Fruit fly (Drosophila melanogaster) whole organism, embryonic: Measurements from ENCODE around the gene CG7601.

Experiments
- Atf-2 ChIP-seq: fragments of 200-800 bp; sonication (Bioruptor generic); optimal IDR thresholded peaks from 2 replicates; lab custom pipeline; 2016; ENCODE audit warnings: missing biosample characterization, missing genetic modification characterization
- B-H1 ChIP-seq: fragments of 200-800 bp; sonication (Bioruptor generic); IDR thresholded peaks from 3 replicates; pipeline ENCODE4 v1.3.6; 2022; ENCODE audit warnings: missing biosample characterization, missing genetic modification characterization
- Blimp-1 ChIP-seq: fragments of 200-800 bp; sonication (Bioruptor generic); optimal IDR thresholded peaks from 3 replicates; lab custom pipeline; 2018; ENCODE audit warnings: missing biosample characterization, missing genetic modification characterization, mild to moderate bottlenecking, moderate library complexity, missing genetic modification reagents
- CG11504 ChIP-seq: fragments of 200-800 bp; sonication (Bioruptor generic); optimal IDR thresholded peaks from 3 replicates; lab custom pipeline; 2019; ENCODE audit warnings: missing biosample characterization, mild to moderate bottlenecking, missing genetic modification characterization, moderate library complexity
- CG12071 ChIP-seq: fragments of 200-800 bp; sonication (Bioruptor generic); optimal IDR thresholded peaks from 3 replicates; lab custom pipeline; 2018; ENCODE audit warnings: missing biosample characterization, mild to moderate bottlenecking, missing genetic modification characterization
- CG12104 ChIP-seq: fragments of 200-800 bp; sonication (Bioruptor generic); optimal IDR thresholded peaks from 3 replicates; lab custom pipeline; 2016; ENCODE audit warnings: missing biosample characterization, missing genetic modification characterization
- CG12155 ChIP-seq: fragments of 200-800 bp; sonication (Bioruptor generic); optimal IDR thresholded peaks from 3 replicates; lab custom pipeline; 2016; ENCODE audit warnings: missing biosample characterization, missing genetic modification characterization
- CG12942 ChIP-seq: fragments of 200-800 bp; sonication (Bioruptor generic); optimal IDR thresholded peaks from 3 replicates; lab custom pipeline; 2016; ENCODE audit warnings: missing biosample characterization, missing genetic modification characterization
- CG13123 ChIP-seq: fragments of 200-800 bp; sonication (Bioruptor generic); optimal IDR thresholded peaks from 2 replicates; lab custom pipeline; 2016; ENCODE audit warnings: missing biosample characterization, missing genetic modification characterization
- CG13624 ChIP-seq: fragments of 200-800 bp; sonication (Bioruptor generic); optimal IDR thresholded peaks from 2 replicates; lab custom pipeline; 2016; ENCODE audit warnings: missing biosample characterization, missing genetic modification characterization
- CG13894 ChIP-seq: fragments of 200-800 bp; sonication (Bioruptor generic); optimal IDR thresholded peaks from 3 replicates; lab custom pipeline; 2018; ENCODE audit warnings: missing biosample characterization, mild to moderate bottlenecking, missing genetic modification characterization, moderate library complexity
- CG1602 ChIP-seq: fragments of 200-800 bp; sonication (Bioruptor generic); optimal IDR thresholded peaks from 3 replicates; lab custom pipeline; 2016; ENCODE audit warnings: missing biosample characterization, missing genetic modification characterization
- CG16779 ChIP-seq: fragments of 200-800 bp; sonication (Bioruptor generic); IDR thresholded peaks from 2 replicates; pipeline ENCODE4 v1.3.6; 2022; ENCODE audit warnings: missing biosample characterization, missing genetic modification characterization
- CG17359 ChIP-seq: fragments of 200-800 bp; sonication (Bioruptor generic); optimal IDR thresholded peaks from 3 replicates; lab custom pipeline; 2018; ENCODE audit warnings: missing biosample characterization, mild to moderate bottlenecking, missing genetic modification characterization, moderate library complexity
- CG17802 ChIP-seq: fragments of 200-800 bp; sonication (Bioruptor generic); optimal IDR thresholded peaks from 2 replicates; lab custom pipeline; 2018; ENCODE audit warnings: missing biosample characterization, mild to moderate bottlenecking, missing genetic modification characterization, moderate library complexity
- CG18262 ChIP-seq: fragments of 200-800 bp; optimal IDR thresholded peaks from 3 replicates; lab custom pipeline; 2019; ENCODE audit warnings: missing biosample characterization, mild to moderate bottlenecking, missing genetic modification characterization, moderate library complexity
- CG2199 ChIP-seq: fragments of 200-800 bp; sonication (Bioruptor generic); IDR thresholded peaks from 3 replicates; pipeline ENCODE4 v1.3.6; 2022; ENCODE audit warnings: missing biosample characterization, missing genetic modification characterization
- CG32767 ChIP-seq: fragments of 200-800 bp; sonication (Bioruptor generic); IDR thresholded peaks from 2 replicates; pipeline ENCODE4 v1.3.6; 2022; ENCODE audit warnings: missing biosample characterization, missing genetic modification characterization
- CG3281 ChIP-seq: fragments of 200-800 bp; sonication (Bioruptor generic); optimal IDR thresholded peaks from 3 replicates; lab custom pipeline; 2017; ENCODE audit warnings: missing biosample characterization, mild to moderate bottlenecking, missing genetic modification characterization
- CG3847 ChIP-seq: fragments of 200-800 bp; sonication (Bioruptor generic); IDR thresholded peaks from 2 replicates; pipeline ENCODE4 v1.3.6; 2022; ENCODE audit warnings: missing biosample characterization, missing genetic modification characterization
- CG4707 ChIP-seq: fragments of 200-800 bp; sonication (Bioruptor generic); optimal IDR thresholded peaks from 2 replicates; lab custom pipeline; 2018; ENCODE audit warnings: missing biosample characterization, mild to moderate bottlenecking, missing genetic modification characterization, moderate library complexity
- CG6654 ChIP-seq: fragments of 200-800 bp; sonication (Bioruptor generic); optimal IDR thresholded peaks from 2 replicates; lab custom pipeline; 2017; ENCODE audit warnings: missing biosample characterization, mild to moderate bottlenecking, missing genetic modification characterization
- CG6765 ChIP-seq: fragments of 200-800 bp; sonication (Bioruptor generic); optimal IDR thresholded peaks from 3 replicates; lab custom pipeline; 2017; ENCODE audit warnings: missing biosample characterization, mild to moderate bottlenecking, missing genetic modification characterization
- CG8944 ChIP-seq: fragments of 200-800 bp; sonication (Bioruptor generic); optimal IDR thresholded peaks from 3 replicates; lab custom pipeline; 2016; ENCODE audit warnings: missing biosample characterization, missing genetic modification characterization
- CG9932 ChIP-seq: fragments of 200-800 bp; sonication (Bioruptor generic); IDR thresholded peaks from 2 replicates; pipeline ENCODE4 v1.3.6; 2022; ENCODE audit warnings: missing biosample characterization, missing genetic modification characterization
- Doc3 ChIP-seq: fragments of 200-800 bp; sonication (Bioruptor generic); IDR thresholded peaks from 3 replicates; pipeline ENCODE4 v1.3.6; 2022; ENCODE audit warnings: missing biosample characterization, missing genetic modification characterization; ENCODE audit not compliant: partially characterized antibody
- Jarid2 ChIP-seq: fragments of 200-800 bp; sonication (Bioruptor generic); optimal IDR thresholded peaks from 3 replicates; lab custom pipeline; 2017; ENCODE audit warnings: mild to moderate bottlenecking, missing biosample characterization, missing genetic modification reagents, missing genetic modification characterization
- Lpt ChIP-seq: fragments of >200 bp; optimal IDR thresholded peaks from 2 replicates; lab custom pipeline; 2018; ENCODE audit warnings: missing biosample characterization, missing genetic modification characterization
- MTF-1 ChIP-seq: fragments of 200-800 bp; sonication (Bioruptor generic); optimal IDR thresholded peaks from 2 replicates; lab custom pipeline; 2018; ENCODE audit warnings: missing biosample characterization, mild to moderate bottlenecking, missing genetic modification characterization, borderline replicate concordance
- Mrtf ChIP-seq: fragments of 200-800 bp; sonication (Bioruptor generic); IDR thresholded peaks from 3 replicates; pipeline ENCODE4 v1.3.6; 2022; ENCODE audit warnings: missing biosample characterization, missing genetic modification characterization
- Oli ChIP-seq: fragments of 200-800 bp; sonication (Bioruptor generic); optimal IDR thresholded peaks from 2 replicates; lab custom pipeline; 2018; ENCODE audit warnings: missing biosample characterization, mild to moderate bottlenecking, missing genetic modification characterization, moderate library complexity
- Rfx ChIP-seq: fragments of 200-800 bp; sonication (Bioruptor generic); IDR thresholded peaks from 2 replicates; pipeline ENCODE4 v1.3.6; 2022; ENCODE audit warnings: missing biosample characterization, missing genetic modification characterization
- Six4 ChIP-seq: fragments of 200-800 bp; sonication (Bioruptor generic); optimal IDR thresholded peaks from 2 replicates; lab custom pipeline; 2016; ENCODE audit warnings: missing biosample characterization, missing genetic modification characterization
- Usf ChIP-seq: fragments of 200-800 bp; sonication (Bioruptor generic); optimal IDR thresholded peaks from 2 replicates; lab custom pipeline; 2017; ENCODE audit warnings: missing genotype, missing biosample characterization, missing genetic modification characterization
- amos ChIP-seq: fragments of 200-800 bp; sonication (Bioruptor generic); IDR thresholded peaks from 2 replicates; pipeline ENCODE4 v1.3.6; 2022; ENCODE audit warnings: missing biosample characterization, missing genetic modification characterization; ENCODE audit not compliant: partially characterized antibody
- cas ChIP-seq: fragments of 200-800 bp; sonication (Bioruptor generic); IDR thresholded peaks from 2 replicates; pipeline ENCODE4 v1.3.6; 2022; ENCODE audit warnings: missing biosample characterization, missing genetic modification characterization
- dmrt99B ChIP-seq: fragments of 200-800 bp; sonication (Bioruptor generic); optimal IDR thresholded peaks from 2 replicates; lab custom pipeline; 2018; ENCODE audit warnings: missing biosample characterization, mild to moderate bottlenecking, missing genetic modification characterization, moderate library complexity
- dysf ChIP-seq: fragments of 200-800 bp; sonication (Bioruptor generic); IDR thresholded peaks from 3 replicates; pipeline ENCODE4 v1.3.6; 2022; ENCODE audit warnings: missing biosample characterization, missing genetic modification characterization
- gro ChIP-seq: fragments of 200-800 bp; sonication (Bioruptor generic); optimal IDR thresholded peaks from 2 replicates; lab custom pipeline; 2016; ENCODE audit warnings: missing biosample characterization, missing genetic modification characterization
- gt ChIP-seq: fragments of 200-800 bp; sonication (Bioruptor generic); IDR thresholded peaks from 2 replicates; pipeline ENCODE4 v1.3.6; 2022; ENCODE audit warnings: missing biosample characterization, missing genetic modification characterization
- ham ChIP-seq: fragments of 200-800 bp; sonication (Bioruptor generic); IDR thresholded peaks from 2 replicates; pipeline ENCODE4 v1.3.6; 2022; ENCODE audit warnings: missing biosample characterization, missing genetic modification characterization
- jigr1 ChIP-seq: fragments of 200-800 bp; sonication (Bioruptor generic); IDR thresholded peaks from 3 replicates; pipeline ENCODE4 v1.3.6; 2022; ENCODE audit warnings: missing biosample characterization, missing genetic modification characterization
- pum ChIP-seq: fragments of 200-800 bp; sonication (Bioruptor generic); optimal IDR thresholded peaks from 2 replicates; lab custom pipeline; 2016; ENCODE audit warnings: missing biosample characterization, missing genetic modification characterization
- pzg ChIP-seq: fragments of 200-800 bp; sonication (Bioruptor generic); optimal IDR thresholded peaks from 3 replicates; lab custom pipeline; 2018; ENCODE audit warnings: missing biosample characterization, mild to moderate bottlenecking, missing genetic modification characterization, moderate library complexity
- ranshi ChIP-seq: fragments of 200-800 bp; sonication (Bioruptor generic); IDR thresholded peaks from 2 replicates; pipeline ENCODE4 v1.3.6; 2022; ENCODE audit warnings: missing biosample characterization, missing genetic modification characterization
- sd ChIP-seq: fragments of 200-800 bp; sonication (Bioruptor generic); optimal IDR thresholded peaks from 3 replicates; lab custom pipeline; 2018; ENCODE audit warnings: missing biosample characterization, mild to moderate bottlenecking, missing genetic modification characterization, moderate library complexity
- sob ChIP-seq: fragments of 200-800 bp; sonication (Bioruptor generic); IDR thresholded peaks from 2 replicates; pipeline ENCODE4 v1.3.6; 2022; ENCODE audit warnings: missing biosample characterization, missing genetic modification characterization
- tll ChIP-seq, 2 experiments: fragments of 200-800 bp in 1 of 2; fragments of >200 bp in 1 of 2; sonication (Bioruptor generic) in 1 of 2; optimal IDR thresholded peaks; 2 replicates each; lab custom pipeline; 2017 to 2019; ENCODE audit warnings: missing biosample characterization in 2 of 2, missing genetic modification characterization in 2 of 2, mild to moderate bottlenecking in 1 of 2, moderate library complexity in 1 of 2
- tna ChIP-seq: fragments of 200-800 bp; sonication (Bioruptor generic); IDR thresholded peaks from 2 replicates; pipeline ENCODE4 v1.3.6; 2022; ENCODE audit warnings: missing biosample characterization, missing genetic modification characterization; ENCODE audit not compliant: partially characterized antibody
- trh ChIP-seq: fragments of 200-800 bp; sonication (Bioruptor generic); optimal IDR thresholded peaks from 2 replicates; lab custom pipeline; 2016; ENCODE audit warnings: missing biosample characterization, missing genetic modification characterization
- unpg ChIP-seq: fragments of 200-800 bp; sonication (Bioruptor generic); optimal IDR thresholded peaks from 3 replicates; lab custom pipeline; 2018; ENCODE audit warnings: missing biosample characterization, mild to moderate bottlenecking, missing genetic modification characterization, moderate library complexity

The CG7601 gene

dm6 chr3R:29736678-29737093, at the start of gene CG7601, which contains the start of gene CIA30 (continued):
- peak; percentile 100 for TF ChIP-seq cas (GFP tag; lab: Robert Waterston, UW)
- peak; percentile 95 for TF ChIP-seq Blimp-1 (GFP tag; lab: Kevin White, UChicago)
- peak; percentile 99 for TF ChIP-seq Six4 (GFP tag; lab: Kevin White, UChicago)
- peak; percentile 93 for TF ChIP-seq Usf (GFP tag; lab: Kevin White, UChicago)
- TF ChIP-seq Atf-2 (GFP tag; lab: Kevin White, UChicago): peak; percentile 98
- TF ChIP-seq jigr1 (GFP tag; lab: Robert Waterston, UW): peak; percentile 100
- peak; percentile 100 for TF ChIP-seq CG13624 (GFP tag; lab: Kevin White, UChicago)
- TF ChIP-seq CG17802 (tag; lab: Kevin White, UChicago): peak; percentile 91
- peak; percentile 99 for TF ChIP-seq ham
- peak; percentile 7 to 41 for TF ChIP-seq tll (GFP tag; optimal IDR thresholded peaks at IDR 0.05; lab: Kevin White, UChicago)
- peak; percentile 100 for TF ChIP-seq CG16779
- TF ChIP-seq gro (GFP tag; lab: Kevin White, UChicago): peak; percentile 99
- peak; percentile 99 for TF ChIP-seq CG8944 (GFP tag; lab: Kevin White, UChicago)
- TF ChIP-seq CG12155: peak; percentile 96
- peak; percentile 84 for TF ChIP-seq CG4707 (GFP tag; lab: Kevin White, UChicago)
- no peak; the same call in 1 of the 2 replicates for TF ChIP-seq amos (GFP tag; lab: Robert Waterston, UW)
- TF ChIP-seq CG9932 (GFP tag; lab: Robert Waterston, UW): peak; percentile 100
- TF ChIP-seq CG2199 (GFP tag; lab: Robert Waterston, UW): peak; percentile 100
- TF ChIP-seq CG12071 (GFP tag; lab: Kevin White, UChicago): peak; percentile 98
- no peak for TF ChIP-seq Doc3 (GFP tag; lab: Robert Waterston, UW)
- peak; percentile 96 for TF ChIP-seq Oli (tag; lab: Kevin White, UChicago)
- peak; percentile 92 for TF ChIP-seq CG6654
- TF ChIP-seq CG3847: peak; percentile 100
- peak; percentile 99 for TF ChIP-seq CG32767
- peak; percentile 100 for TF ChIP-seq dysf (GFP tag; lab: Robert Waterston, UW)
- TF ChIP-seq CG13123 (GFP tag; lab: Kevin White, UChicago): peak; percentile 94
- TF ChIP-seq sd (tag; lab: Kevin White, UChicago): no peak
- peak; percentile 100 for TF ChIP-seq B-H1 (GFP tag; lab: Robert Waterston, UW)
- TF ChIP-seq pzg: peak; percentile 73
- no peak for TF ChIP-seq Jarid2 (GFP tag; lab: Kevin White, UChicago)
- peak; percentile 100 for TF ChIP-seq Rfx (GFP tag; lab: Robert Waterston, UW)
- TF ChIP-seq CG1602: peak; percentile 98
- TF ChIP-seq unpg (GFP tag; lab: Kevin White, UChicago): peak; percentile 98
- peak; percentile 98 for TF ChIP-seq CG12942
- TF ChIP-seq gt (GFP tag; lab: Robert Waterston, UW): peak; percentile 100
- TF ChIP-seq CG18262 (tag; lab: Kevin White, UChicago): peak; percentile 97
- TF ChIP-seq CG17359 (tag; lab: Kevin White, UChicago): peak; percentile 98
- peak; percentile 97 for TF ChIP-seq CG3281 (GFP tag; lab: Kevin White, UChicago)
- peak; percentile 100 for TF ChIP-seq ranshi (GFP tag; lab: Robert Waterston, UW)
- peak; percentile 99 for TF ChIP-seq pum (GFP tag; lab: Kevin White, UChicago)
- TF ChIP-seq CG13894 (tag; lab: Kevin White, UChicago): peak; percentile 98
- peak; percentile 100 for TF ChIP-seq Mrtf (GFP tag; lab: Robert Waterston, UW)
- TF ChIP-seq sob (GFP tag; lab: Robert Waterston, UW): peak; percentile 100
- peak; percentile 97 for TF ChIP-seq CG11504 (tag; lab: Kevin White, UChicago)
- TF ChIP-seq CG12104 (GFP tag; lab: Kevin White, UChicago): peak; percentile 98
- TF ChIP-seq CG6765: peak; percentile 95
- peak; percentile 97 for TF ChIP-seq dmrt99B (tag; lab: Kevin White, UChicago)
- peak; percentile 95 for TF ChIP-seq MTF-1
- peak; percentile 97 for TF ChIP-seq trh (GFP tag; lab: Kevin White, UChicago)
- TF ChIP-seq tna: no peak
- TF ChIP-seq Lpt (GFP tag; lab: Kevin White, UChicago): no peak
